Fruit fly (Drosophila melanogaster) whole organism, wandering third instar larva: ENCODE data around the gene Ctr1B.

Experiments used
- Abd-B ChIP-seq: fragments of >200 bp; optimal IDR thresholded peaks from 2 replicates; lab custom pipeline; 2017; ENCODE audit warnings: missing biosample characterization, missing genetic modification characterization
- CrebA ChIP-seq: fragments of 200-800 bp; sonication (Bioruptor generic); optimal IDR thresholded peaks from 2 replicates; lab custom pipeline; 2016; ENCODE audit warnings: missing biosample characterization, mild to moderate bottlenecking, missing genetic modification characterization, borderline replicate concordance
- Dfd ChIP-seq: fragments of >200 bp; optimal IDR thresholded peaks from 2 replicates; lab custom pipeline; 2017; ENCODE audit warnings: missing biosample characterization, missing genetic modification characterization
- Dif ChIP-seq: fragments of 200-275, 200-300 bp; sonication (Bioruptor generic); optimal IDR thresholded peaks from 2 replicates; lab custom pipeline; 2018; ENCODE audit warnings: missing biosample characterization, missing genetic modification characterization; ENCODE audit not compliant: partially characterized antibody
- GATAd ChIP-seq: sonication (Bioruptor generic); optimal IDR thresholded peaks from 2 replicates; lab custom pipeline; 2016; ENCODE audit warnings: missing biosample characterization, missing genetic modification characterization
- Hr83 ChIP-seq: fragments of 200-300 bp; sonication (Bioruptor generic); optimal IDR thresholded peaks from 2 replicates; lab custom pipeline; 2016; ENCODE audit warnings: missing biosample characterization, mild to moderate bottlenecking, missing genetic modification characterization, moderate library complexity; ENCODE audit not compliant: poor library complexity, severe bottlenecking
- Jra ChIP-seq: sonication (Bioruptor generic); optimal IDR thresholded peaks from 2 replicates; lab custom pipeline; 2016; ENCODE audit warnings: missing biosample characterization, missing genetic modification characterization
- Mio ChIP-seq: sonication (Bioruptor generic); optimal IDR thresholded peaks from 2 replicates; lab custom pipeline; 2016; ENCODE audit warnings: missing biosample characterization, missing genetic modification characterization
- Myc ChIP-seq: fragments of >200 bp; optimal IDR thresholded peaks from 2 replicates; lab custom pipeline; 2017
- N ChIP-seq: fragments of >200 bp; optimal IDR thresholded peaks from 2 replicates; lab custom pipeline; 2018; ENCODE audit warnings: missing biosample characterization, missing external identifiers, missing genetic modification characterization
- OdsH ChIP-seq: fragments of 200-800 bp; sonication (Bioruptor generic); optimal IDR thresholded peaks from 2 replicates; lab custom pipeline; 2016; ENCODE audit warnings: missing biosample characterization, mild to moderate bottlenecking, missing genetic modification characterization
- Rel ChIP-seq, 2 experiments: fragments of 200-800 bp; sonication (Bioruptor generic) in 1 of 2; optimal IDR thresholded peaks; 2 replicates in 1 of 2; 3 replicates in 1 of 2; lab custom pipeline; 2016 to 2019; ENCODE audit warnings: mild to moderate bottlenecking in 2 of 2, missing biosample characterization in 2 of 2, missing genetic modification characterization in 2 of 2, moderate library complexity in 1 of 2
- Sp1 ChIP-seq: fragments of 200-800 bp; sonication (Bioruptor generic); optimal IDR thresholded peaks from 3 replicates; lab custom pipeline; 2019; ENCODE audit warnings: missing biosample characterization, mild to moderate bottlenecking, missing genetic modification characterization, moderate library complexity
- br ChIP-seq: fragments of 200-800 bp; sonication (Bioruptor generic); optimal IDR thresholded peaks from 2 replicates; lab custom pipeline; 2016; ENCODE audit warnings: missing biosample characterization, missing genetic modification characterization
- brk ChIP-seq: fragments of 200-800 bp; sonication (Bioruptor generic); optimal IDR thresholded peaks from 2 replicates; lab custom pipeline; 2016; ENCODE audit warnings: missing biosample characterization, mild to moderate bottlenecking, missing genetic modification characterization
- dl ChIP-seq, 2 experiments: fragments of 175-275, 200-275 bp in 1 of 2; fragments of 200-275 bp in 1 of 2; sonication (Bioruptor generic); optimal IDR thresholded peaks; lab custom pipeline; 2018; ENCODE audit warnings: mild to moderate bottlenecking in 2 of 2, missing biosample characterization in 2 of 2, missing genetic modification characterization in 2 of 2, moderate library complexity in 2 of 2; ENCODE audit not compliant: partially characterized antibody in 2 of 2, insufficient read depth in 1 of 2
- dmrt93B ChIP-seq: fragments of 200-800 bp; sonication (Bioruptor generic); optimal IDR thresholded peaks from 2 replicates; lab custom pipeline; 2018; ENCODE audit warnings: missing biosample characterization, mild to moderate bottlenecking, missing genetic modification characterization
- ey ChIP-seq: fragments of 200-800 bp; sonication (Bioruptor generic); optimal IDR thresholded peaks from 2 replicates; lab custom pipeline; 2016; ENCODE audit warnings: missing biosample characterization, missing genetic modification characterization
- fru ChIP-seq: fragments of 200-800 bp; sonication (Bioruptor generic); optimal IDR thresholded peaks from 3 replicates; lab custom pipeline; 2016; ENCODE audit warnings: missing biosample characterization, mild to moderate bottlenecking, missing genetic modification characterization
- h ChIP-seq: fragments of 200-800 bp; sonication (Bioruptor generic); optimal IDR thresholded peaks from 3 replicates; lab custom pipeline; 2016; ENCODE audit warnings: missing biosample characterization, mild to moderate bottlenecking, missing genetic modification characterization
- jim ChIP-seq: fragments of 175-275, 200-325 bp; sonication (Bioruptor generic); optimal IDR thresholded peaks from 2 replicates; lab custom pipeline; 2016; ENCODE audit warnings: missing biosample characterization, mild to moderate bottlenecking, missing genetic modification characterization
- lola ChIP-seq: fragments of >200 bp; optimal IDR thresholded peaks from 2 replicates; lab custom pipeline; 2017; ENCODE audit warnings: missing biosample characterization, missing genetic modification characterization
- psq ChIP-seq: fragments of 200-800 bp; sonication (Bioruptor generic); optimal IDR thresholded peaks from 3 replicates; lab custom pipeline; 2017; ENCODE audit warnings: missing biosample characterization, mild to moderate bottlenecking, missing genetic modification characterization, moderate library complexity
- sv ChIP-seq: fragments of 200-800 bp; sonication (Bioruptor generic); optimal IDR thresholded peaks from 3 replicates; lab custom pipeline; 2016; ENCODE audit warnings: missing biosample characterization, missing genetic modification characterization
- tai ChIP-seq: sonication (Bioruptor generic); optimal IDR thresholded peaks from 2 replicates; lab custom pipeline; 2016; ENCODE audit warnings: missing biosample characterization, missing genetic modification characterization
- usp ChIP-seq: fragments of >200 bp; optimal IDR thresholded peaks from 2 replicates; lab custom pipeline; 2017; ENCODE audit warnings: missing biosample characterization, missing genetic modification characterization
- woc ChIP-seq: sonication (Bioruptor generic); optimal IDR thresholded peaks from 2 replicates; lab custom pipeline; 2016; ENCODE audit warnings: missing biosample characterization, mild to moderate bottlenecking, missing genetic modification characterization

Gene Ctr1B

DNA sequence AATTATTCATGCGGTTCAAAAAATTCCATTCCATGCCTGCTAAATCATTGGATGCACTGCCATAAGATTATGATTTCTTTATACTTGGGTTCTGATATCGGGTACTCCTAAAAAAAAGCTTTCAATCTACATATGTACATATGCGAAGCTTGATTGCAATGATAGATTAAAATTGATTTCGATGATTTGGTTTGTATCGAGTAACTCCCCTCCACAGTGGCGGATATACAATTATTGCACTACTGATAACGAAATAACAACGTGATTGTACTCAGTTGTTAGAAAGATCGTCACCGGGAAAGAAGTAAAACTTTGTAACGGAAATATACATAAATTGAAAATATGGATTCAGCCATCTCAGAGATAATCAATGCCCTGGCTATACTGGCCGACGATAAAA, 29.7 kb upstream of the Ctr1B start, which contains the start of gene Nazo:
TSS of gene Nazo (plus strand) at position 180 of the 400 bp plus-strand sequence.
- TF ChIP-seq Dfd (no peak), Rel (GFP tag; optimal IDR thresholded peaks at IDR 0.05; lab: Kevin White, UChicago) (no peak), Rel (tag; optimal IDR thresholded peaks at IDR 0.05; lab: Kevin White, UChicago) (peak; percentile 90)

DNA sequence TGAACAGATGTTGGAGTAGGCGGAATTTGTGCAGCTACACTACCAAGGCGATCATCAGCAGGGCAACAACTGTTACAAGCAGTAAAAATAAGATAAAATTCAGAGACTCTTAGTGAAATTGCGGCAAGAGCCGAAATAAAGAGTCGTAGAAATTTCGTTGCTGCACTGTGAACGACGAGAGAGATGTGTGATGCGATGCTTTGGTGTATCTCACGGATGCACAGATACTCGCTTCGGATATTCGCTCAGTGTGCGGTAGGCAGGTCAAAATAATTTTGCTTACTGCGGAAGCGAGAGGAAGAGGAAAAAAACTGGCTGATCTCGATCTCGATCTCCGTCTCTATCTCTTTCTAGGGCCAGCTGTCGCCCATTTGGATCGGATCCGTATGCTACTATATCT, 28.6 kb upstream of the Ctr1B start:
- no peak for TF ChIP-seq CrebA
- no peak for TF ChIP-seq Dif (GFP tag; lab: Kevin White, UChicago)
- TF ChIP-seq Abd-B (GFP tag; lab: Kevin White, UChicago): no peak

DNA sequence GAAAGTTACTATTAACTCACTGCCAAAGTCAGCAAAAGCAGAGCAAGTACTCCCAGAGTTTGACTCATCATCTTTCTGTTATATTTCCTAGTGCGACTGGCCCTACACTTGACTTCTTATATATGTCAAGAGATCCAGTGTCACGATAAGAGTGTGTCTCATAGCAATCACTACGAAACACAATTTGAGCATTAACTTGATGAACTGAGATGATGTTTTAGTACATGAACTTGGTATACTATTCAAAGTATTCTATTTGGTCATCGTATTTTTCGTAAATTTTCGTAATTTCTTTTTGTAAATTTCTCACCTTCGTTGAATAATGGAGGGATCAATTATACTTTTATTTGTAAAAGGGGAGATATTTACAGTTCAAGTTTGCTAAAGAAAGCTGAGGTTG, 26.9 kb upstream of the Ctr1B start, which contains the start of gene CG11672:
TSS of gene CG11672 (minus strand) at position 101 of the 400 bp plus-strand sequence.
- TF ChIP-seq jim (GFP tag; lab: Kevin White, UChicago) (no peak), lola (GFP tag; lab: Kevin White, UChicago) (no peak), brk (GFP tag; lab: Kevin White, UChicago) (no peak), Dfd (no peak), Mio (no peak), tai (no peak), Hr83 (GFP tag; lab: Kevin White, UChicago) (no peak), usp (no peak), dmrt93B (GFP tag; lab: Kevin White, UChicago) (no peak), Rel (GFP tag; optimal IDR thresholded peaks at IDR 0.05; lab: Kevin White, UChicago) (no peak), Rel (tag; optimal IDR thresholded peaks at IDR 0.05; lab: Kevin White, UChicago) (no peak), GATAd (no peak), CrebA (no peak), woc (GFP tag; lab: Kevin White, UChicago) (no peak), br (GFP tag; lab: Kevin White, UChicago) (no peak), h (GFP tag; lab: Kevin White, UChicago) (no peak), OdsH (GFP tag; lab: Kevin White, UChicago) (no peak), Sp1 (GFP tag; lab: Kevin White, UChicago) (no peak)

DNA sequence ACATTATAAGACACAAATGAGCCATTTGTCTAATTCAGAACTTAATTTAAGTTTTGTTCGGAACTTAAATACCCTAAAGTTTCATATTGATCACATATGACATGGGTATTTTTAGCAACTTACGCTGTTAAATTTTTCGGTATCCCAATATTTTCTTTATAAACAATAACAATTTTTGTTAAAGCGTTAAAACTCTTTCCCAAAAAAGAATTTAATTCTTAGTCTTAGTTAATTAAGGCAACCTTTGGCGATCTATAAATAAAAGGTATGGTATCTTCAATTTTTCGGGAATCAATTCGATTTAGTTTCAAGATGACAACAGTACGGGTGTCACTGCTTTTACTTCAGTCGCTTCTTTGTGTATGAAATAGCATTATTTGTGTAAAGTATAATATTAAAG, 26.5 kb upstream of the Ctr1B start, which contains the start of gene CG31464:
TSS of gene CG31464 (plus strand) at position 301 of the 400 bp plus-strand sequence.
- no peak for TF ChIP-seq N (GFP tag; lab: Kevin White, UChicago)
- no peak for TF ChIP-seq ey (GFP tag; lab: Kevin White, UChicago)
- TF ChIP-seq Rel (GFP tag; optimal IDR thresholded peaks at IDR 0.05; lab: Kevin White, UChicago): no peak
- no peak for TF ChIP-seq Rel (tag; optimal IDR thresholded peaks at IDR 0.05; lab: Kevin White, UChicago)
- no peak for TF ChIP-seq woc (GFP tag; lab: Kevin White, UChicago)
- TF ChIP-seq jim (GFP tag; lab: Kevin White, UChicago): no peak
- no peak for TF ChIP-seq dl (GFP tag; optimal IDR thresholded peaks at IDR 0.05; lab: Kevin White, UChicago; ENCODE audit: insufficient read depth in 1 of 2, partially characterized antibody in 2 of 2)
- TF ChIP-seq Myc: no peak
- TF ChIP-seq Dif (GFP tag; lab: Kevin White, UChicago): no peak
- TF ChIP-seq Dfd: no peak

DNA sequence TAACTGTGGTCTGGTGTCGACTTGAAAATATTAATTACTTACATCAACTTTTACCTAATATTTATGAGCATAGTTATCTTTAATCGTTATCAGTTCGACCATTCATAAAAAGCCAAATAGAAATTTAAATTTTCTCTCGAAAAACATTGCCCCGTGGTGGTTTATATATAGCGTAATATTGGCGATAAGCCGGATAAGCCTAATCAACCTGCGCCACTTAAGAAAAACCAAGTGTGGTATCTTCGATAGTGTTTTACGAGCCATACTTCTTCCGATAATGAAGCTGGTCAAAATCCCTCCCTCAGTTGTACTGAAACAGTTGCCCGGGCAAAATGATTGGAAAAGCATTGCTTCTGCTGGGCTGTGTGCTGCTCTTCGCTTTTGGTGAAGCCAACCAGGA, 25.4 kb upstream of the Ctr1B start, which contains the start of gene CG31463:
TSS of gene CG31463 (plus strand) at position 302 of the 400 bp plus-strand sequence.
- TF ChIP-seq OdsH (GFP tag; lab: Kevin White, UChicago) (no peak), psq (GFP tag; lab: Kevin White, UChicago) (no peak), h (GFP tag; lab: Kevin White, UChicago) (no peak), Jra (GFP tag; lab: Kevin White, UChicago) (no peak), Rel (GFP tag; optimal IDR thresholded peaks at IDR 0.05; lab: Kevin White, UChicago) (no peak), Rel (tag; optimal IDR thresholded peaks at IDR 0.05; lab: Kevin White, UChicago) (no peak)

DNA sequence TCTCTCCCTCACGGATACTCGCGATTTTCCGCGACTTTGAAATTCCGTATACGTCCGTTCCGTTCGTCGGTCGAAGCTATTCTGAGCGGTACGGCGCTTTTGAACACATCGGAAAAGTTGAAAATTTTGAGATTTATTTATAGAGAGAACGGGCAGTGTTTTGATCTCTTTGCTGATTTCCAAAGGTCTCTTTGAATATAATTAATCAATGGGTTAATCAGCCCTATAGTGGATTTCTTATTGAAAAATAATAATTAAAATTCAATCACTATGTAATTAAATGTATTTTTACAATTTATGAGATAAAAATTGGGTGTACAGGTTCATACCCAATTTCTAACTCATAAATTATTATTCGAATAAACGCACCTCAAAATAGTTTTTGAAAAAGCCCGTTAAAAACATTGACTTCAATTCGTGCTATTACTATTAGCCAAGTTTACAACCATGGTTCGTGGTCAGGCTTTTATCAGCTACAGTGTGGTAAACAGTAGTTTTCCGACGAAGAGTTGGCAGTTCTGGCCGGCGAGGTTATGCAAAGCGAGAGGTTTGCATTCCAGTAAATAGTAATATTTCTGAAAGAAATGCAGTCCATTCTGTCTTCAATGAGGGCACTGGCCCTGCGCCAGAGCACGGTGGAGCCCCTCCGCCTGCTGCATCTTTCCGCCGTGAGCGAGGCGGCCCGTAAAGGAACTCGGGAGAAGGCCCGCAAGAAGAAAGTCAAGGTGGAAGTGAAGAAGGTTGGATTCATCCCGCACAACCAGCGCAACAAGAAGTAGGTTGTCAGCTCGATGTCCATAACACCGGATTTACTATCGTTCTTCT, 16.3 kb upstream of the Ctr1B start, which contains the start of the genes CG9626 and mRpL1:
TSS of gene CG9626 (minus strand) at position 51 of the 825 bp plus-strand sequence.
TSS of gene mRpL1 (plus strand) at position 513 of the 825 bp plus-strand sequence.
- TF ChIP-seq Sp1 (GFP tag; lab: Kevin White, UChicago) (no peak), Rel (GFP tag; optimal IDR thresholded peaks at IDR 0.05; lab: Kevin White, UChicago) (no peak), Rel (tag; optimal IDR thresholded peaks at IDR 0.05; lab: Kevin White, UChicago) (no peak), Myc (peak; percentile 18), sv (GFP tag; lab: Kevin White, UChicago) (no peak), fru (GFP tag; lab: Kevin White, UChicago) (peak; percentile 98), OdsH (GFP tag; lab: Kevin White, UChicago) (no peak)
